Fruit fly (Drosophila melanogaster) whole organism, wandering third instar larva: ENCODE data around the gene bdl.
A peak's percentile ranks its signal among the peaks of the same experiment; 100 is the strongest.

Experiments
- Abd-B ChIP-seq: fragments of >200 bp; optimal IDR thresholded peaks from 2 replicates; lab custom pipeline; 2017; ENCODE audit warnings: missing biosample characterization, missing genetic modification characterization
- CG32264 ChIP-seq: fragments of 200-800 bp; sonication (Bioruptor generic); optimal IDR thresholded peaks from 2 replicates; lab custom pipeline; 2016; ENCODE audit warnings: missing biosample characterization, missing genetic modification characterization
- CG9705 ChIP-seq: fragments of 200-800 bp; sonication (Bioruptor generic); optimal IDR thresholded peaks from 2 replicates; lab custom pipeline; 2018; ENCODE audit warnings: missing biosample characterization, mild to moderate bottlenecking, missing genetic modification characterization
- CrebA ChIP-seq: fragments of 200-800 bp; sonication (Bioruptor generic); optimal IDR thresholded peaks from 2 replicates; lab custom pipeline; 2016; ENCODE audit warnings: missing biosample characterization, mild to moderate bottlenecking, missing genetic modification characterization, borderline replicate concordance
- Dfd ChIP-seq: fragments of >200 bp; optimal IDR thresholded peaks from 2 replicates; lab custom pipeline; 2017; ENCODE audit warnings: missing biosample characterization, missing genetic modification characterization
- Dif ChIP-seq: fragments of 200-275, 200-300 bp; sonication (Bioruptor generic); optimal IDR thresholded peaks from 2 replicates; lab custom pipeline; 2018; ENCODE audit warnings: missing biosample characterization, missing genetic modification characterization; ENCODE audit not compliant: partially characterized antibody
- GATAd ChIP-seq: sonication (Bioruptor generic); optimal IDR thresholded peaks from 2 replicates; lab custom pipeline; 2016; ENCODE audit warnings: missing biosample characterization, missing genetic modification characterization
- HLH106 ChIP-seq: fragments of 200-800 bp; optimal IDR thresholded peaks from 3 replicates; lab custom pipeline; 2019; ENCODE audit warnings: missing biosample characterization, mild to moderate bottlenecking, missing genetic modification characterization, moderate library complexity
- Hnf4 ChIP-seq: fragments of 200-800 bp; sonication (Bioruptor generic); optimal IDR thresholded peaks from 2 replicates; lab custom pipeline; 2016; ENCODE audit warnings: missing biosample characterization, mild to moderate bottlenecking, missing genetic modification characterization
- Hr78 ChIP-seq: fragments of >200 bp; optimal IDR thresholded peaks from 2 replicates; lab custom pipeline; 2017; ENCODE audit warnings: missing biosample characterization, missing genetic modification characterization
- Hr83 ChIP-seq: fragments of 200-300 bp; sonication (Bioruptor generic); optimal IDR thresholded peaks from 2 replicates; lab custom pipeline; 2016; ENCODE audit warnings: missing biosample characterization, mild to moderate bottlenecking, missing genetic modification characterization, moderate library complexity; ENCODE audit not compliant: poor library complexity, severe bottlenecking
- Jra ChIP-seq: sonication (Bioruptor generic); optimal IDR thresholded peaks from 2 replicates; lab custom pipeline; 2016; ENCODE audit warnings: missing biosample characterization, missing genetic modification characterization
- Mio ChIP-seq: sonication (Bioruptor generic); optimal IDR thresholded peaks from 2 replicates; lab custom pipeline; 2016; ENCODE audit warnings: missing biosample characterization, missing genetic modification characterization
- Myc ChIP-seq: fragments of >200 bp; optimal IDR thresholded peaks from 2 replicates; lab custom pipeline; 2017
- N ChIP-seq: fragments of >200 bp; optimal IDR thresholded peaks from 2 replicates; lab custom pipeline; 2018; ENCODE audit warnings: missing biosample characterization, missing external identifiers, missing genetic modification characterization
- OdsH ChIP-seq: fragments of 200-800 bp; sonication (Bioruptor generic); optimal IDR thresholded peaks from 2 replicates; lab custom pipeline; 2016; ENCODE audit warnings: missing biosample characterization, mild to moderate bottlenecking, missing genetic modification characterization
- Rel ChIP-seq, 2 experiments: fragments of 200-800 bp; sonication (Bioruptor generic) in 1 of 2; optimal IDR thresholded peaks; 2 replicates in 1 of 2; 3 replicates in 1 of 2; lab custom pipeline; 2016 to 2019; ENCODE audit warnings: mild to moderate bottlenecking in 2 of 2, missing biosample characterization in 2 of 2, missing genetic modification characterization in 2 of 2, moderate library complexity in 1 of 2
- Sp1 ChIP-seq: fragments of 200-800 bp; sonication (Bioruptor generic); optimal IDR thresholded peaks from 3 replicates; lab custom pipeline; 2019; ENCODE audit warnings: missing biosample characterization, mild to moderate bottlenecking, missing genetic modification characterization, moderate library complexity
- Vsx2 ChIP-seq: fragments of 200-300, 225-300 bp; sonication (Bioruptor generic); optimal IDR thresholded peaks from 2 replicates; lab custom pipeline; 2018; ENCODE audit warnings: missing biosample characterization, missing genetic modification characterization; ENCODE audit not compliant: partially characterized antibody
- br ChIP-seq: fragments of 200-800 bp; sonication (Bioruptor generic); optimal IDR thresholded peaks from 2 replicates; lab custom pipeline; 2016; ENCODE audit warnings: missing biosample characterization, missing genetic modification characterization
- brk ChIP-seq: fragments of 200-800 bp; sonication (Bioruptor generic); optimal IDR thresholded peaks from 2 replicates; lab custom pipeline; 2016; ENCODE audit warnings: missing biosample characterization, mild to moderate bottlenecking, missing genetic modification characterization
- dl ChIP-seq, 2 experiments: fragments of 175-275, 200-275 bp in 1 of 2; fragments of 200-275 bp in 1 of 2; sonication (Bioruptor generic); optimal IDR thresholded peaks; lab custom pipeline; 2018; ENCODE audit warnings: mild to moderate bottlenecking in 2 of 2, missing biosample characterization in 2 of 2, missing genetic modification characterization in 2 of 2, moderate library complexity in 2 of 2; ENCODE audit not compliant: partially characterized antibody in 2 of 2, insufficient read depth in 1 of 2
- dmrt93B ChIP-seq: fragments of 200-800 bp; sonication (Bioruptor generic); optimal IDR thresholded peaks from 2 replicates; lab custom pipeline; 2018; ENCODE audit warnings: missing biosample characterization, mild to moderate bottlenecking, missing genetic modification characterization
- dsf ChIP-seq: sonication (Bioruptor generic); optimal IDR thresholded peaks from 2 replicates; lab custom pipeline; 2016; ENCODE audit warnings: missing biosample characterization, missing genetic modification characterization, borderline replicate concordance
- ey ChIP-seq: fragments of 200-800 bp; sonication (Bioruptor generic); optimal IDR thresholded peaks from 2 replicates; lab custom pipeline; 2016; ENCODE audit warnings: missing biosample characterization, missing genetic modification characterization
- foxo ChIP-seq, 2 experiments: fragments of 200-800 bp; sonication (Bioruptor generic); optimal IDR thresholded peaks; 2 replicates in 1 of 2; 3 replicates in 1 of 2; lab custom pipeline; 2016 to 2017; ENCODE audit warnings: missing biosample characterization in 2 of 2, missing genetic modification characterization in 2 of 2
- fru ChIP-seq: fragments of 200-800 bp; sonication (Bioruptor generic); optimal IDR thresholded peaks from 3 replicates; lab custom pipeline; 2016; ENCODE audit warnings: missing biosample characterization, mild to moderate bottlenecking, missing genetic modification characterization
- h ChIP-seq: fragments of 200-800 bp; sonication (Bioruptor generic); optimal IDR thresholded peaks from 3 replicates; lab custom pipeline; 2016; ENCODE audit warnings: missing biosample characterization, mild to moderate bottlenecking, missing genetic modification characterization
- jim ChIP-seq: fragments of 175-275, 200-325 bp; sonication (Bioruptor generic); optimal IDR thresholded peaks from 2 replicates; lab custom pipeline; 2016; ENCODE audit warnings: missing biosample characterization, mild to moderate bottlenecking, missing genetic modification characterization
- lola ChIP-seq: fragments of >200 bp; optimal IDR thresholded peaks from 2 replicates; lab custom pipeline; 2017; ENCODE audit warnings: missing biosample characterization, missing genetic modification characterization
- pan ChIP-seq: fragments of >200 bp; optimal IDR thresholded peaks from 2 replicates; lab custom pipeline; 2017
- psq ChIP-seq: fragments of 200-800 bp; sonication (Bioruptor generic); optimal IDR thresholded peaks from 3 replicates; lab custom pipeline; 2017; ENCODE audit warnings: missing biosample characterization, mild to moderate bottlenecking, missing genetic modification characterization, moderate library complexity
- rgr ChIP-seq: fragments of 200-800 bp; sonication (Bioruptor generic); optimal IDR thresholded peaks from 3 replicates; lab custom pipeline; 2016; ENCODE audit warnings: missing biosample characterization, mild to moderate bottlenecking, missing genetic modification characterization
- sage ChIP-seq: fragments of 200-800 bp; sonication (Bioruptor generic); optimal IDR thresholded peaks from 2 replicates; lab custom pipeline; 2016; ENCODE audit warnings: missing biosample characterization, mild to moderate bottlenecking, missing genetic modification characterization
- sv ChIP-seq: fragments of 200-800 bp; sonication (Bioruptor generic); optimal IDR thresholded peaks from 3 replicates; lab custom pipeline; 2016; ENCODE audit warnings: missing biosample characterization, missing genetic modification characterization
- tai ChIP-seq: sonication (Bioruptor generic); optimal IDR thresholded peaks from 2 replicates; lab custom pipeline; 2016; ENCODE audit warnings: missing biosample characterization, missing genetic modification characterization
- usp ChIP-seq: fragments of >200 bp; optimal IDR thresholded peaks from 2 replicates; lab custom pipeline; 2017; ENCODE audit warnings: missing biosample characterization, missing genetic modification characterization
- woc ChIP-seq: sonication (Bioruptor generic); optimal IDR thresholded peaks from 2 replicates; lab custom pipeline; 2016; ENCODE audit warnings: missing biosample characterization, mild to moderate bottlenecking, missing genetic modification characterization

Gene bdl

dm6 chr2L:4332962-4333757 lies 8.8 kb downstream of the bdl start:
- TF ChIP-seq woc (GFP tag; lab: Kevin White, UChicago) (peak; percentile 94), Mio (GFP tag; lab: Kevin White, UChicago) (peak; percentile 5), sage (GFP tag; lab: Kevin White, UChicago) (peak; percentile 47), dsf (GFP tag; lab: Kevin White, UChicago) (no peak), br (GFP tag; lab: Kevin White, UChicago) (peak; percentile 64), Abd-B (GFP tag; lab: Kevin White, UChicago) (no peak), pan (lab: Kevin White, UChicago) (no peak), sv (GFP tag; lab: Kevin White, UChicago) (peak; percentile 4), lola (no peak), Jra (GFP tag; lab: Kevin White, UChicago) (peak; percentile 34), h (peak; percentile 90), OdsH (GFP tag; lab: Kevin White, UChicago) (peak; percentile 65), dmrt93B (peak; percentile 73), dl (GFP tag; optimal IDR thresholded peaks at IDR 0.05; lab: Kevin White, UChicago; ENCODE audit: insufficient read depth in 1 of 2, partially characterized antibody in 2 of 2) (peak in 1 of 2 experiments; percentile 57), HLH106 (tag; lab: Kevin White, UChicago) (peak; percentile 86), fru (GFP tag; lab: Kevin White, UChicago) (peak; percentile 86), Rel (GFP tag; optimal IDR thresholded peaks at IDR 0.05; lab: Kevin White, UChicago) (peak; percentile 5), Rel (tag; optimal IDR thresholded peaks at IDR 0.05; lab: Kevin White, UChicago) (peak; percentile 95), brk (GFP tag; lab: Kevin White, UChicago) (peak; percentile 71), GATAd (GFP tag; lab: Kevin White, UChicago) (no peak), Vsx2 (no peak), Hr78 (GFP tag; lab: Kevin White, UChicago) (no peak), psq (peak; percentile 72), N (GFP tag; lab: Kevin White, UChicago) (peak; percentile 55), usp (GFP tag; lab: Kevin White, UChicago) (no peak), Dfd (no peak), CrebA (GFP tag; lab: Kevin White, UChicago) (no peak), Hr83 (peak; percentile 91), foxo (GFP tag; optimal IDR thresholded peaks at IDR 0.05; lab: Kevin White, UChicago) (peak; percentile 50 to 82), jim (no peak), Hnf4 (GFP tag; lab: Kevin White, UChicago) (peak; percentile 91), Dif (GFP tag; lab: Kevin White, UChicago) (peak; percentile 6), Myc (lab: Kevin White, UChicago) (peak; percentile 95), tai (no peak), CG9705 (peak; percentile 59), ey (GFP tag; lab: Kevin White, UChicago) (peak; percentile 83), rgr (GFP tag; lab: Kevin White, UChicago) (peak; percentile 91), CG32264 (GFP tag; lab: Kevin White, UChicago) (peak; percentile 69), Sp1 (GFP tag; lab: Kevin White, UChicago) (peak; percentile 62)
- TF ChIP-seq, all 38 proteins: peak for 26

- TF ChIP-seq Vsx2, result peak; percentile 16
- no peak for TF ChIP-seq tai
- peak; percentile 60 to 78 for TF ChIP-seq dl (GFP tag; optimal IDR thresholded peaks at IDR 0.05; lab: Kevin White, UChicago; ENCODE audit: insufficient read depth in 1 of 2, partially characterized antibody in 2 of 2)
- TF ChIP-seq sv (GFP tag; lab: Kevin White, UChicago), result no peak
- TF ChIP-seq ey (GFP tag; lab: Kevin White, UChicago), result no peak
- TF ChIP-seq Jra (GFP tag; lab: Kevin White, UChicago), result no peak
- TF ChIP-seq CG9705, result no peak
- no peak for TF ChIP-seq psq
- TF ChIP-seq Dif (GFP tag; lab: Kevin White, UChicago), result peak; percentile 72
- TF ChIP-seq Dfd, result no peak
- TF ChIP-seq, all 38 proteins: peak for 3
These were observed 9.4 kb downstream of the bdl start, which contains the start of gene Atet for dm6 chr2L:4333758-4334114. Gene Atet (plus strand): TSS chr2L:4333913.
